Worm (Caenorhabditis elegans): ENCODE measurements around the gene drd-5.

The drd-5 gene

ce11 chrX:8386068-8386851, 40.1 kb upstream of the drd-5 start (continued):
- peak in 1 of 2 experiments; percentile 34 for TF ChIP-seq lsy-2 (tag; optimal IDR thresholded peaks at IDR 0.05)
- TF ChIP-seq Y48G9A.11 (GFP tag; IDR thresholded peaks at IDR 0.05), result peak; percentile 60
- 0 out of 2 replicates have a peak, but pooled peaks have one; percentile 32 for TF ChIP-seq saeg-2 (GFP tag; IDR thresholded peaks at IDR 0.05)
- no peak for TF ChIP-seq dpl-1 (GFP tag; optimal IDR thresholded peaks at IDR 0.05)
- no peak for TF ChIP-seq mdt-29 (GFP tag; IDR thresholded peaks at IDR 0.05)
- peak; percentile 77 for TF ChIP-seq ctbp-1 (GFP tag; IDR thresholded peaks at IDR 0.05)
- no peak for TF ChIP-seq nhr-11 (tag; optimal IDR thresholded peaks at IDR 0.05)
- TF ChIP-seq rbr-2 (tag; optimal IDR thresholded peaks at IDR 0.05), result peak; percentile 66
- peak; percentile 67 for TF ChIP-seq vab-7 (GFP tag; IDR thresholded peaks at IDR 0.05)
- TF ChIP-seq nhr-42 (GFP tag; IDR thresholded peaks at IDR 0.05), result 0 out of 2 replicates have a peak, but pooled peaks have one; percentile 13
- peak; percentile 12 for TF ChIP-seq spr-1 (tag; optimal IDR thresholded peaks at IDR 0.05)
- no peak for TF ChIP-seq F44E2.7 (GFP tag; IDR thresholded peaks at IDR 0.05)
- TF ChIP-seq madf-5 (GFP tag; IDR thresholded peaks at IDR 0.05), result peak in 1 of 2 experiments; percentile 81; a peak in 1 of 4 replicates
- TF ChIP-seq nhr-48 (tag; optimal IDR thresholded peaks at IDR 0.05), result no peak

- no peak for TF ChIP-seq madf-5 (GFP tag; IDR thresholded peaks at IDR 0.05)
- peak; percentile 68 for TF ChIP-seq hlh-30 (tag; optimal IDR thresholded peaks at IDR 0.05; ENCODE audit: insufficient read depth)
- no peak for TF ChIP-seq nhr-11 (tag; optimal IDR thresholded peaks at IDR 0.05)
- TF ChIP-seq dpl-1 (GFP tag; optimal IDR thresholded peaks at IDR 0.05), result no peak
- TF ChIP-seq Y75B8A.6 (GFP tag; IDR thresholded peaks at IDR 0.05), result no peak
- no peak for TF ChIP-seq ceh-44 (GFP tag; IDR thresholded peaks at IDR 0.05)
- no peak for TF ChIP-seq skn-1 (tag; optimal IDR thresholded peaks at IDR 0.05)
- no peak for TF ChIP-seq tra-1 (GFP tag; IDR thresholded peaks at IDR 0.05)
- no peak for TF ChIP-seq ceh-28 (tag; optimal IDR thresholded peaks at IDR 0.05)
- no peak for TF ChIP-seq ceh-82 (tag; optimal IDR thresholded peaks at IDR 0.05)
- peak in 1 of 2 experiments; percentile 87 for TF ChIP-seq unc-62 (GFP tag; optimal IDR thresholded peaks at IDR 0.05 in 1 of 2)
- TF ChIP-seq unc-62 (tag; optimal IDR thresholded peaks at IDR 0.05), result no peak
- no peak for TF ChIP-seq attf-4 (tag; optimal IDR thresholded peaks at IDR 0.05)
- no peak for TF ChIP-seq ZK337.2 (GFP tag; IDR thresholded peaks at IDR 0.05)
- TF ChIP-seq snpc-4 (tag; optimal IDR thresholded peaks at IDR 0.05), result no peak
- TF ChIP-seq lsy-2 (tag; optimal IDR thresholded peaks at IDR 0.05), result no peak
- TF ChIP-seq hmg-1.1 (GFP tag; IDR thresholded peaks at IDR 0.05), result 0 out of 2 replicates have a peak, but pooled peaks have one; percentile 17
- TF ChIP-seq nhr-28 (tag; optimal IDR thresholded peaks at IDR 0.05), result peak; percentile 14
- no peak for TF ChIP-seq dve-1 (tag; optimal IDR thresholded peaks at IDR 0.05; ENCODE audit: insufficient read depth)
- no peak for TF ChIP-seq lin-1 (GFP tag; IDR thresholded peaks at IDR 0.05)
- no peak for TF ChIP-seq F10B5.3 (tag; optimal IDR thresholded peaks at IDR 0.05)
- no peak for TF ChIP-seq cey-2 (tag; optimal IDR thresholded peaks at IDR 0.05; ENCODE audit: borderline replicate concordance, insufficient read depth)
- TF ChIP-seq F37D6.2 (tag; optimal IDR thresholded peaks at IDR 0.05), result no peak
- no peak for TF ChIP-seq nhr-77 (tag; optimal IDR thresholded peaks at IDR 0.05)
- TF ChIP-seq zip-11 (GFP tag; IDR thresholded peaks at IDR 0.05), result no peak
- TF ChIP-seq nhr-76 (tag; optimal IDR thresholded peaks at IDR 0.05), result no peak
- TF ChIP-seq hlh-11 (tag; optimal IDR thresholded peaks at IDR 0.05), result peak; percentile 26
- no peak for TF ChIP-seq tag-97 (GFP tag; IDR thresholded peaks at IDR 0.05)
- TF ChIP-seq T26A8.4 (GFP tag; IDR thresholded peaks at IDR 0.05), result no peak
- TF ChIP-seq mxl-3 (GFP tag; optimal IDR thresholded peaks at IDR 0.05), result peak; percentile 61
- no peak for TF ChIP-seq snpc-1.2 (GFP tag; IDR thresholded peaks at IDR 0.05)
- TF ChIP-seq aha-1 (tag), result peak; percentile 3
- TF ChIP-seq lir-3 (tag; optimal IDR thresholded peaks at IDR 0.05), result no peak
- TF ChIP-seq Y5F2A.4 (GFP tag; optimal IDR thresholded peaks at IDR 0.05), result no peak
- TF ChIP-seq ceh-62 (tag; optimal IDR thresholded peaks at IDR 0.05), result no peak
- TF ChIP-seq madf-9 (GFP tag; conservative IDR thresholded peaks at IDR 0.05), result no peak
- no peak for TF ChIP-seq daf-12 (tag; optimal IDR thresholded peaks at IDR 0.05)
- no peak for TF ChIP-seq aly-2 (tag; optimal IDR thresholded peaks at IDR 0.05)
- no peak for TF ChIP-seq lin-39 (tag; optimal IDR thresholded peaks at IDR 0.05)
Observed at ce11 chrX:8384642-8385181, 38.6 kb upstream of the drd-5 start, which contains the start of gene F41D9.2. Gene F41D9.2 (minus strand): TSS chrX:8384945.

Measured in whole organism, L4 larva.